Fruit fly (Drosophila melanogaster): Measurements from ENCODE around the gene AdoR.

Gene AdoR

dm6 chr3R:30092700-30093044, 56.7 kb downstream of the AdoR start (continued):
- TF ChIP-seq CG10979 (tag; optimal IDR thresholded peaks at IDR 0.05) (peak; percentile 83), CG4820 (GFP tag; optimal IDR thresholded peaks at IDR 0.05) (peak; percentile 71), Fer1 (GFP tag; optimal IDR thresholded peaks at IDR 0.05) (peak; percentile 84), sr (GFP tag; IDR thresholded peaks at IDR 0.05) (peak; percentile 55; the same call in 1 of the 3 replicates), CG9797 (GFP tag; optimal IDR thresholded peaks at IDR 0.05) (no peak), CG30020 (tag; optimal IDR thresholded peaks at IDR 0.05) (peak; percentile 2), CG8944 (GFP tag; optimal IDR thresholded peaks at IDR 0.05) (peak; percentile 81), NC2α (GFP tag; optimal IDR thresholded peaks at IDR 0.05) (peak; percentile 55), pnt (GFP tag; optimal IDR thresholded peaks at IDR 0.05) (peak; percentile 84), Dref (GFP tag; IDR thresholded peaks at IDR 0.05) (peak; percentile 33; the same call in 1 of the 2 replicates), zfh1 (GFP tag; IDR thresholded peaks at IDR 0.05) (peak; percentile 83), Aef1 (GFP tag; IDR thresholded peaks at IDR 0.05) (peak; percentile 75), CrebB (tag; optimal IDR thresholded peaks at IDR 0.05) (peak; percentile 74), tup (GFP tag; optimal IDR thresholded peaks at IDR 0.05) (peak; percentile 72), ab (GFP tag; optimal IDR thresholded peaks at IDR 0.05) (peak; percentile 33), CG13894 (tag; optimal IDR thresholded peaks at IDR 0.05) (peak; percentile 80), trem (tag; optimal IDR thresholded peaks at IDR 0.05) (peak; percentile 66), Kr (GFP tag; optimal IDR thresholded peaks at IDR 0.05) (no peak), Adf1 (GFP tag; IDR thresholded peaks at IDR 0.05) (peak; percentile 67), Eip74EF (GFP tag; optimal IDR thresholded peaks at IDR 0.05) (peak in 1 of 2 experiments; percentile 59), CG6813 (GFP tag; optimal IDR thresholded peaks at IDR 0.05) (peak; percentile 77), gem (tag; optimal IDR thresholded peaks at IDR 0.05) (peak; percentile 90), nmo (GFP tag; optimal IDR thresholded peaks at IDR 0.05) (peak; percentile 80), CG10366 (GFP tag; IDR thresholded peaks at IDR 0.05) (peak; percentile 91), phol (tag; optimal IDR thresholded peaks at IDR 0.05) (peak; percentile 79), peb (GFP tag; IDR thresholded peaks at IDR 0.05) (peak; percentile 77), ham (GFP tag; IDR thresholded peaks at IDR 0.05) (peak; percentile 80; the same call in 1 of the 2 replicates), C15 (GFP tag; IDR thresholded peaks at IDR 0.05) (0 out of 3 replicates have a peak, but pooled peaks have one; percentile 65), CG4328 (GFP tag; optimal IDR thresholded peaks at IDR 0.05) (peak; percentile 60), CG15479 (GFP tag; optimal IDR thresholded peaks at IDR 0.05) (no peak), CG12219 (GFP tag; optimal IDR thresholded peaks at IDR 0.05) (peak; percentile 82), CG5953 (GFP tag; IDR thresholded peaks at IDR 0.05) (peak; percentile 60), Awh (GFP tag; IDR thresholded peaks at IDR 0.05) (peak; percentile 88), CG15601 (tag; optimal IDR thresholded peaks at IDR 0.05) (peak; percentile 58), da (GFP tag; optimal IDR thresholded peaks at IDR 0.05) (peak; percentile 29), sisA (GFP tag; IDR thresholded peaks at IDR 0.05) (peak; percentile 92), CG16813 (GFP tag; IDR thresholded peaks at IDR 0.05; ENCODE audit: partially characterized antibody) (no peak), CG12155 (GFP tag; optimal IDR thresholded peaks at IDR 0.05) (peak; percentile 83), CG11093 (GFP tag; IDR thresholded peaks at IDR 0.05) (peak; percentile 77), CG12942 (GFP tag; optimal IDR thresholded peaks at IDR 0.05) (peak; percentile 75), CG12071 (GFP tag; optimal IDR thresholded peaks at IDR 0.05) (peak; percentile 84), Ets65A (GFP tag) (peak; percentile 97), so (GFP tag; IDR thresholded peaks at IDR 0.05) (peak; percentile 88), BEAF-32 (GFP tag; optimal IDR thresholded peaks at IDR 0.05) (no peak), Doc3 (GFP tag; IDR thresholded peaks at IDR 0.05; ENCODE audit: partially characterized antibody) (no peak), p53 (GFP tag; optimal IDR thresholded peaks at IDR 0.05) (peak; percentile 26), nerfin-2 (GFP tag; IDR thresholded peaks at IDR 0.05; ENCODE audit: partially characterized antibody) (no peak), CG31224 (GFP tag; IDR thresholded peaks at IDR 0.05) (peak; percentile 72), bbx (GFP tag; IDR thresholded peaks at IDR 0.05; ENCODE audit: partially characterized antibody) (no peak), CG4424 (GFP tag; optimal IDR thresholded peaks at IDR 0.05) (peak; percentile 65), CG32767 (GFP tag; IDR thresholded peaks at IDR 0.05) (peak; percentile 81)

Data from whole organism, embryonic.